Fruit fly (Drosophila melanogaster): ENCODE results near the gene Pten.

Pten gene

dm6 chr2L:10246785-10247190 lies 14.1 kb downstream of the Pten start, which contains the start of gene chico (continued):
- peak; percentile 23 for TF ChIP-seq Max (GFP tag; optimal IDR thresholded peaks at IDR 0.05)
- TF ChIP-seq CG2889 (GFP tag; IDR thresholded peaks at IDR 0.05): no peak
- TF ChIP-seq crc (GFP tag; optimal IDR thresholded peaks at IDR 0.05): no peak
- no peak for TF ChIP-seq cato (GFP tag; optimal IDR thresholded peaks at IDR 0.05; ENCODE audit: borderline replicate concordance)
- no peak for TF ChIP-seq CG10543 (GFP tag; optimal IDR thresholded peaks at IDR 0.05)
- TF ChIP-seq CG12942 (GFP tag; optimal IDR thresholded peaks at IDR 0.05): no peak
- no peak for TF ChIP-seq Bteb2 (GFP tag; optimal IDR thresholded peaks at IDR 0.05)
- no peak; the same call in 2 of the 3 replicates for TF ChIP-seq so (GFP tag; IDR thresholded peaks at IDR 0.05)
- no peak for TF ChIP-seq CG15601 (tag; optimal IDR thresholded peaks at IDR 0.05)
- TF ChIP-seq Fer1 (GFP tag; optimal IDR thresholded peaks at IDR 0.05): peak; percentile 27
- peak; percentile 63 for TF ChIP-seq Scr (GFP tag; IDR thresholded peaks at IDR 0.05; ENCODE audit: partially characterized antibody)
- no peak for TF ChIP-seq CG18262 (tag; optimal IDR thresholded peaks at IDR 0.05)
- TF ChIP-seq CG3847 (GFP tag; IDR thresholded peaks at IDR 0.05): no peak; the same call in 1 of the 2 replicates
- no peak for TF ChIP-seq B-H2 (GFP tag; optimal IDR thresholded peaks at IDR 0.05)
- peak; percentile 63; the same call in 1 of the 3 replicates for TF ChIP-seq CG34422 (GFP tag; IDR thresholded peaks at IDR 0.05)
- TF ChIP-seq Gsc (GFP tag; IDR thresholded peaks at IDR 0.05): no peak
- TF ChIP-seq Opbp (GFP tag; IDR thresholded peaks at IDR 0.05; ENCODE audit: partially characterized antibody): no peak; the same call in 1 of the 3 replicates
- no peak for TF ChIP-seq sisA (GFP tag; IDR thresholded peaks at IDR 0.05)
- TF ChIP-seq Dip2 (GFP tag; IDR thresholded peaks at IDR 0.05): no peak
- peak; percentile 13 for TF ChIP-seq bigmax (GFP tag; optimal IDR thresholded peaks at IDR 0.05)
- TF ChIP-seq Med (GFP tag): peak; percentile 83
- TF ChIP-seq CG6175 (GFP tag; IDR thresholded peaks at IDR 0.05): no peak
- peak; percentile 67 for TF ChIP-seq CG14710 (tag; optimal IDR thresholded peaks at IDR 0.05)
- TF ChIP-seq CG18764 (GFP tag; optimal IDR thresholded peaks at IDR 0.05): no peak
- TF ChIP-seq CG33213 (GFP tag; optimal IDR thresholded peaks at IDR 0.05): peak; percentile 48
- no peak for TF ChIP-seq CG4360 (GFP tag; IDR thresholded peaks at IDR 0.05)
- TF ChIP-seq YL-1 (GFP tag; optimal IDR thresholded peaks at IDR 0.05): peak; percentile 62
- no peak for TF ChIP-seq Ravus (GFP tag; IDR thresholded peaks at IDR 0.05)
- TF ChIP-seq Kr (GFP tag; optimal IDR thresholded peaks at IDR 0.05): no peak
- no peak for TF ChIP-seq Hr3 (GFP tag; optimal IDR thresholded peaks at IDR 0.05)
- peak; percentile 71; the same call in 1 of the 2 replicates for TF ChIP-seq CG32767 (GFP tag; IDR thresholded peaks at IDR 0.05)
- TF ChIP-seq Hmr (GFP tag; optimal IDR thresholded peaks at IDR 0.05): no peak
- no peak for TF ChIP-seq Adf1 (GFP tag; IDR thresholded peaks at IDR 0.05)
- TF ChIP-seq sd (tag; optimal IDR thresholded peaks at IDR 0.05): peak; percentile 82
- peak; percentile 22; the same call in 1 of the 3 replicates for TF ChIP-seq Dbx (GFP tag; IDR thresholded peaks at IDR 0.05)
- no peak for TF ChIP-seq gsb (GFP tag; IDR thresholded peaks at IDR 0.05)
- no peak for TF ChIP-seq Antp (GFP tag; optimal IDR thresholded peaks at IDR 0.05)
- no peak for TF ChIP-seq nau (GFP tag; optimal IDR thresholded peaks at IDR 0.05)
- TF ChIP-seq HmgZ (tag; optimal IDR thresholded peaks at IDR 0.05): peak; percentile 51
- no peak for TF ChIP-seq CG1792 (GFP tag; optimal IDR thresholded peaks at IDR 0.05)
- TF ChIP-seq schlank (tag; optimal IDR thresholded peaks at IDR 0.05): no peak
- no peak for TF ChIP-seq BtbVII (GFP tag; optimal IDR thresholded peaks at IDR 0.05)
- TF ChIP-seq CG17802 (tag; optimal IDR thresholded peaks at IDR 0.05): no peak
- peak; percentile 26; the same call in 2 of the 3 replicates for TF ChIP-seq CG7963 (GFP tag; IDR thresholded peaks at IDR 0.05; ENCODE audit: partially characterized antibody)
- no peak for TF ChIP-seq ssp (GFP tag; IDR thresholded peaks at IDR 0.05)
- no peak for TF ChIP-seq dysf (GFP tag; IDR thresholded peaks at IDR 0.05)
- TF ChIP-seq Sin3A (optimal IDR thresholded peaks at IDR 0.05): peak; percentile 17
- peak; percentile 53 for TF ChIP-seq CG16813 (GFP tag; IDR thresholded peaks at IDR 0.05; ENCODE audit: partially characterized antibody)
- TF ChIP-seq chinmo (GFP tag; IDR thresholded peaks at IDR 0.05; ENCODE audit: partially characterized antibody): peak; percentile 76; the same call in 2 of the 4 replicates
- TF ChIP-seq Optix (GFP tag; IDR thresholded peaks at IDR 0.05): no peak
- peak; percentile 23 for TF ChIP-seq CG2120 (GFP tag; optimal IDR thresholded peaks at IDR 0.05)
- no peak for TF ChIP-seq Poxn (GFP tag; IDR thresholded peaks at IDR 0.05)
